Fruit fly (Drosophila melanogaster) whole organism, adult: ENCODE measurements around the gene CG6023.

Experiments used
- CG33017 ChIP-seq: fragments of 200-800 bp; sonication (Bioruptor generic); optimal IDR thresholded peaks from 2 replicates; lab custom pipeline; 2018; ENCODE audit warnings: missing biosample characterization, mild to moderate bottlenecking, missing genetic modification characterization, moderate library complexity
- Clk ChIP-seq: fragments of 200-800 bp; sonication (Bioruptor generic); optimal IDR thresholded peaks from 2 replicates; lab custom pipeline; 2017; ENCODE audit warnings: missing biosample characterization, missing genetic modification characterization

- TF ChIP-seq CG33017 (tag; lab: Kevin White, UChicago) (no peak), Clk (GFP tag; lab: Kevin White, UChicago) (no peak)
Measured at dm6 chrX:18315835-18316234, 5.2 kb downstream of the CG6023 start.
